Fruit fly (Drosophila melanogaster) whole organism, embryonic: ENCODE results near the gene Sytbeta.

Experiments used
- B-H2 ChIP-seq: fragments of 200-800 bp; sonication (Bioruptor generic); optimal IDR thresholded peaks from 2 replicates; lab custom pipeline; 2018; ENCODE audit warnings: missing biosample characterization, mild to moderate bottlenecking, missing genetic modification characterization
- Bgb ChIP-seq: fragments of 200-800 bp; sonication (Bioruptor generic); IDR thresholded peaks from 2 replicates; pipeline ENCODE4 v1.3.6; 2022; ENCODE audit warnings: missing biosample characterization, missing genetic modification characterization; ENCODE audit not compliant: partially characterized antibody
- CG10565 ChIP-seq: fragments of 200-800 bp; sonication (Bioruptor generic); optimal IDR thresholded peaks from 3 replicates; lab custom pipeline; 2016; ENCODE audit warnings: missing biosample characterization, mild to moderate bottlenecking, missing genetic modification characterization
- CG11560 ChIP-seq: fragments of 200-800 bp; sonication (Bioruptor generic); IDR thresholded peaks from 3 replicates; pipeline ENCODE4 v1.3.6; 2022; ENCODE audit warnings: missing biosample characterization, missing genetic modification characterization
- CG11696 ChIP-seq: fragments of 200-800 bp; sonication (Bioruptor generic); IDR thresholded peaks from 2 replicates; pipeline ENCODE4 v1.3.6; 2022; ENCODE audit warnings: missing biosample characterization, missing genetic modification characterization
- CG12659 ChIP-seq: fragments of 200-800 bp; sonication (Bioruptor generic); optimal IDR thresholded peaks from 3 replicates; lab custom pipeline; 2017; ENCODE audit warnings: mild to moderate bottlenecking, missing biosample characterization, missing genetic modification reagents, missing genetic modification characterization
- CG14860 ChIP-seq: fragments of 200-800 bp; sonication (Bioruptor generic); IDR thresholded peaks from 3 replicates; pipeline ENCODE4 v1.3.6; 2022; ENCODE audit warnings: missing biosample characterization, missing genetic modification characterization; ENCODE audit not compliant: partially characterized antibody
- CG17612 ChIP-seq: fragments of 200-800 bp; sonication (Bioruptor generic); IDR thresholded peaks from 2 replicates; pipeline ENCODE4 v1.3.6; 2022; ENCODE audit warnings: missing biosample characterization, missing genetic modification characterization
- CG1832 ChIP-seq: fragments of 200-800 bp; sonication (Bioruptor generic); optimal IDR thresholded peaks from 2 replicates; lab custom pipeline; 2017; ENCODE audit warnings: missing biosample characterization, mild to moderate bottlenecking, missing genetic modification characterization, inconsistent platforms
- CG2678 ChIP-seq: fragments of 200-800 bp; sonication (Bioruptor generic); optimal IDR thresholded peaks from 3 replicates; lab custom pipeline; 2019; ENCODE audit warnings: missing biosample characterization, mild to moderate bottlenecking, missing genetic modification characterization, moderate library complexity
- CG32772 ChIP-seq: fragments of 200-800 bp; sonication (Bioruptor generic); IDR thresholded peaks from 2 replicates; pipeline ENCODE4 v1.3.6; 2022; ENCODE audit warnings: missing biosample characterization, missing genetic modification characterization
- CG34376 ChIP-seq: fragments of 200-800 bp; sonication (Bioruptor generic); optimal IDR thresholded peaks from 2 replicates; lab custom pipeline; 2018; ENCODE audit warnings: missing biosample characterization, mild to moderate bottlenecking, missing genetic modification characterization
- CG4360 ChIP-seq: fragments of 200-800 bp; sonication (Bioruptor generic); IDR thresholded peaks from 2 replicates; pipeline ENCODE4 v1.3.6; 2022; ENCODE audit warnings: missing biosample characterization, missing genetic modification characterization
- CG4404 ChIP-seq: fragments of 200-800 bp; sonication (Bioruptor generic); IDR thresholded peaks from 2 replicates; pipeline ENCODE4 v1.3.6; 2022; ENCODE audit warnings: missing biosample characterization, missing genetic modification characterization
- CG6683 ChIP-seq: fragments of 200-800 bp; sonication (Bioruptor generic); optimal IDR thresholded peaks from 2 replicates; lab custom pipeline; 2017; ENCODE audit warnings: missing biosample characterization, mild to moderate bottlenecking, missing genetic modification characterization, missing genetic modification reagents
- CG7271 ChIP-seq: fragments of 200-800 bp; sonication (Bioruptor generic); optimal IDR thresholded peaks from 2 replicates; lab custom pipeline; 2018; ENCODE audit warnings: missing biosample characterization, mild to moderate bottlenecking, missing genetic modification characterization, moderate library complexity
- CG7786 ChIP-seq: fragments of 200-800 bp; sonication (Bioruptor generic); optimal IDR thresholded peaks from 2 replicates; lab custom pipeline; 2016; ENCODE audit warnings: missing biosample characterization, missing genetic modification characterization
- CG8290 ChIP-seq, 3 experiments: fragments of 200-800 bp; sonication (Bioruptor generic); optimal IDR thresholded peaks; 2 replicates each; lab custom pipeline; 2016 to 2019; ENCODE audit warnings: missing biosample characterization in 3 of 3, missing genetic modification characterization in 3 of 3, mild to moderate bottlenecking in 2 of 3, moderate library complexity in 1 of 3
- CG9876 ChIP-seq: fragments of 200-800 bp; sonication (Bioruptor generic); optimal IDR thresholded peaks from 2 replicates; lab custom pipeline; 2016; ENCODE audit warnings: missing biosample characterization, missing genetic modification characterization
- Camta ChIP-seq: fragments of 200-800 bp; sonication (Bioruptor generic); optimal IDR thresholded peaks from 2 replicates; lab custom pipeline; 2016; ENCODE audit warnings: missing biosample characterization, missing genetic modification characterization
- D19A ChIP-seq: fragments of 200-800 bp; optimal IDR thresholded peaks from 3 replicates; lab custom pipeline; 2019; ENCODE audit warnings: missing biosample characterization, mild to moderate bottlenecking, missing genetic modification characterization, moderate library complexity
- ERR ChIP-seq: fragments of 200-800 bp; sonication (Bioruptor generic); optimal IDR thresholded peaks from 2 replicates; lab custom pipeline; 2016; ENCODE audit warnings: missing biosample characterization, missing genetic modification characterization
- HmgD ChIP-seq: fragments of 200-800 bp; sonication (Bioruptor generic); optimal IDR thresholded peaks from 3 replicates; lab custom pipeline; 2016; ENCODE audit warnings: missing biosample characterization, missing genetic modification characterization
- Med ChIP-seq: fragments of 200-800 bp; sonication (Bioruptor generic); peaks from one replicate; lab custom pipeline; 2016; ENCODE audit warnings: missing biosample characterization, missing genetic modification characterization, mild to moderate bottlenecking, inconsistent platforms, moderate library complexity
- NFAT ChIP-seq: fragments of 200-800 bp; sonication (Bioruptor generic); IDR thresholded peaks from 2 replicates; pipeline ENCODE4 v1.3.6; 2022; ENCODE audit warnings: missing biosample characterization, missing genetic modification characterization
- Neu2 ChIP-seq: fragments of 200-800 bp; sonication (Bioruptor generic); optimal IDR thresholded peaks from 3 replicates; lab custom pipeline; 2016; ENCODE audit warnings: missing biosample characterization, missing genetic modification characterization, borderline replicate concordance
- PHDP ChIP-seq: fragments of 200-800 bp; sonication (Bioruptor generic); optimal IDR thresholded peaks from 3 replicates; lab custom pipeline; 2018; ENCODE audit warnings: missing biosample characterization, mild to moderate bottlenecking, missing genetic modification characterization, moderate library complexity
- Ptx1 ChIP-seq: fragments of 200-800 bp; sonication (Bioruptor generic); IDR thresholded peaks from 2 replicates; pipeline ENCODE4 v1.3.6; 2022; ENCODE audit warnings: missing biosample characterization, missing genetic modification characterization
- Sin3A ChIP-seq: fragments of >200 bp; optimal IDR thresholded peaks from 2 replicates; lab custom pipeline; 2018
- Trl ChIP-seq, 3 experiments: fragments of >200 bp in 2 of 3; fragments of 200-800 bp in 1 of 3; sonication (Bioruptor generic) in 1 of 3; optimal IDR thresholded peaks; 2 replicates in 1 of 3; 3 replicates in 2 of 3; lab custom pipeline; 2016 to 2017; ENCODE audit warnings: missing biosample characterization in 1 of 3, missing genetic modification characterization in 1 of 3
- Vsx1 ChIP-seq: fragments of 200-800 bp; sonication (Bioruptor generic); optimal IDR thresholded peaks from 2 replicates; lab custom pipeline; 2017; ENCODE audit warnings: missing biosample characterization, mild to moderate bottlenecking, missing genetic modification characterization, missing genetic modification reagents
- cad ChIP-seq: fragments of >200 bp; optimal IDR thresholded peaks from 2 replicates; lab custom pipeline; 2017; ENCODE audit warnings: missing biosample characterization, missing genetic modification characterization
- danr ChIP-seq: fragments of 200-800 bp; sonication (Bioruptor generic); IDR thresholded peaks from 2 replicates; pipeline ENCODE4 v1.3.6; 2022; ENCODE audit warnings: missing biosample characterization, missing genetic modification characterization
- dpn ChIP-seq, 2 experiments: fragments of 200-800 bp; sonication (Bioruptor generic); optimal IDR thresholded peaks; 3 replicates each; lab custom pipeline; 2016; ENCODE audit warnings: missing biosample characterization in 2 of 2, missing genetic modification characterization in 2 of 2
- ewg ChIP-seq: fragments of 200-800 bp; sonication (Bioruptor generic); optimal IDR thresholded peaks from 3 replicates; lab custom pipeline; 2017; ENCODE audit warnings: mild to moderate bottlenecking, missing biosample characterization, missing genetic modification reagents, missing genetic modification characterization
- fd64A ChIP-seq: fragments of 200-800 bp; sonication (Bioruptor generic); optimal IDR thresholded peaks from 3 replicates; lab custom pipeline; 2018; ENCODE audit warnings: missing biosample characterization, mild to moderate bottlenecking, missing genetic modification characterization
- grn ChIP-seq: fragments of 200-800 bp; sonication (Bioruptor generic); optimal IDR thresholded peaks from 3 replicates; lab custom pipeline; 2017; ENCODE audit warnings: missing biosample characterization, missing genetic modification characterization
- gsb ChIP-seq: fragments of 200-800 bp; sonication (Bioruptor generic); IDR thresholded peaks from 2 replicates; pipeline ENCODE4 v1.3.6; 2022; ENCODE audit warnings: missing biosample characterization, missing genetic modification characterization
- kay ChIP-seq: fragments of 200-800 bp; sonication (Bioruptor generic); optimal IDR thresholded peaks from 2 replicates; lab custom pipeline; 2016; ENCODE audit warnings: missing biosample characterization, missing genetic modification characterization
- kni ChIP-seq: fragments of 200-800 bp; sonication (Bioruptor generic); optimal IDR thresholded peaks from 3 replicates; lab custom pipeline; 2017; ENCODE audit warnings: mild to moderate bottlenecking, missing biosample characterization, missing genetic modification reagents, missing genetic modification characterization
- lmd ChIP-seq: fragments of 200-800 bp; sonication (Bioruptor generic); IDR thresholded peaks from 2 replicates; pipeline ENCODE4 v1.3.6; 2022; ENCODE audit warnings: missing biosample characterization, missing genetic modification characterization
- oc ChIP-seq: fragments of 200-800 bp; sonication (Bioruptor generic); optimal IDR thresholded peaks from 2 replicates; lab custom pipeline; 2018; ENCODE audit warnings: missing biosample characterization, mild to moderate bottlenecking, missing genetic modification characterization, moderate library complexity
- pfk ChIP-seq: fragments of 200-800 bp; sonication (Bioruptor generic); optimal IDR thresholded peaks from 2 replicates; lab custom pipeline; 2018; ENCODE audit warnings: missing biosample characterization, mild to moderate bottlenecking, missing genetic modification characterization, moderate library complexity
- pros ChIP-seq: fragments of 200-800 bp; sonication (Bioruptor generic); optimal IDR thresholded peaks from 3 replicates; lab custom pipeline; 2019; ENCODE audit warnings: missing biosample characterization, mild to moderate bottlenecking, missing genetic modification characterization, moderate library complexity
- pzg ChIP-seq: fragments of 200-800 bp; sonication (Bioruptor generic); optimal IDR thresholded peaks from 3 replicates; lab custom pipeline; 2018; ENCODE audit warnings: missing biosample characterization, mild to moderate bottlenecking, missing genetic modification characterization, moderate library complexity
- rib ChIP-seq: fragments of 200-800 bp; sonication (Bioruptor generic); IDR thresholded peaks from 2 replicates; pipeline ENCODE4 v1.3.6; 2022; ENCODE audit warnings: missing biosample characterization, missing genetic modification characterization
- schlank ChIP-seq: fragments of 200-800 bp; sonication (Bioruptor generic); optimal IDR thresholded peaks from 2 replicates; lab custom pipeline; 2018; ENCODE audit warnings: missing biosample characterization, mild to moderate bottlenecking, missing genetic modification characterization
- sens ChIP-seq: fragments of 200-800 bp; sonication (Bioruptor generic); peaks from one replicate; lab custom pipeline; 2016; ENCODE audit warnings: missing biosample characterization, missing genetic modification characterization
- slp2 ChIP-seq: fragments of 200-800 bp; sonication (Bioruptor generic); optimal IDR thresholded peaks from 2 replicates; lab custom pipeline; 2016; ENCODE audit warnings: missing biosample characterization, missing genetic modification characterization
- sug ChIP-seq: fragments of 200-800 bp; optimal IDR thresholded peaks from 2 replicates; lab custom pipeline; 2019; ENCODE audit warnings: missing biosample characterization, mild to moderate bottlenecking, missing genetic modification characterization, moderate library complexity
- wek ChIP-seq: fragments of 200-800 bp; sonication (Bioruptor generic); optimal IDR thresholded peaks from 3 replicates; lab custom pipeline; 2018; ENCODE audit warnings: missing biosample characterization, mild to moderate bottlenecking, missing genetic modification characterization, moderate library complexity
- wor ChIP-seq: fragments of 200-800 bp; sonication (Bioruptor generic); IDR thresholded peaks from 2 replicates; pipeline ENCODE4 v1.3.6; 2022; ENCODE audit warnings: missing biosample characterization, missing genetic modification characterization

Sytbeta gene

DNA sequence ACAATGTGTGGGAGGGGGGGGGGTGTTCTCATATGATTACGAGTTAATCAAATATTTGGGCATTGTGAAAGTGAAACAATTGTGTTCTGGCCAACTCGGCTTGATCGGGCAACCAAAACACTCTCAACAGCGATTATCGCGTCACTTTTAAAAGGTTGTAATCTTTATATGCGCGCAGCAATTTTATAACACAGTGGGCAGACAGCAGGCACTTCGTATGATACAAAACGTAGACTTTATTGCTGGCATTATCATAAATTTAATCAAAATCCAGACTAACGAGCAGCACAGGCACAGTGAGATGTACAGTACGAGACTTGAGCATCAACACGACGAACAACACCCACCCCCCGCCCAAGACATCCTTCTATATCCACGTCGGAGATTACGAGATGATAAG, 72.0 kb downstream of the Sytbeta start (continued):
- TF ChIP-seq pros (GFP tag; lab: Kevin White, UChicago) = no peak
- TF ChIP-seq B-H2 = peak; percentile 6
- TF ChIP-seq CG4404 = no peak
- no peak for TF ChIP-seq CG6683 (GFP tag; lab: Kevin White, UChicago)
- no peak for TF ChIP-seq schlank (tag; lab: Kevin White, UChicago)
- TF ChIP-seq CG32772 = no peak
- no peak for TF ChIP-seq Trl (optimal IDR thresholded peaks at IDR 0.05; lab: Kevin White, UChicago)
- TF ChIP-seq Trl (GFP tag; optimal IDR thresholded peaks at IDR 0.05; lab: Kevin White, UChicago) = no peak
- no peak for TF ChIP-seq CG7786 (GFP tag; lab: Kevin White, UChicago)
- TF ChIP-seq HmgD (GFP tag; lab: Kevin White, UChicago) = no peak
- TF ChIP-seq danr (GFP tag; lab: Robert Waterston, UW) = no peak
- TF ChIP-seq CG1832 (GFP tag; lab: Kevin White, UChicago) = no peak
- TF ChIP-seq CG8290 (GFP tag; optimal IDR thresholded peaks at IDR 0.05; lab: Kevin White, UChicago) = no peak
- no peak for TF ChIP-seq CG8290 (tag; optimal IDR thresholded peaks at IDR 0.05; lab: Kevin White, UChicago)
- TF ChIP-seq Sin3A (lab: Kevin White, UChicago) = no peak
- TF ChIP-seq lmd (GFP tag; lab: Robert Waterston, UW) = no peak
- TF ChIP-seq wek (GFP tag; lab: Kevin White, UChicago) = no peak
- no peak for TF ChIP-seq ERR
- TF ChIP-seq Vsx1 (GFP tag; lab: Kevin White, UChicago) = no peak
- TF ChIP-seq CG14860 (GFP tag; lab: Robert Waterston, UW) = no peak
- no peak for TF ChIP-seq CG11560 (tag; lab: Robert Waterston, UW)
- no peak for TF ChIP-seq wor (GFP tag; lab: Robert Waterston, UW)
- TF ChIP-seq CG17612 = no peak
- no peak for TF ChIP-seq sens (GFP tag; lab: Kevin White, UChicago)
- no peak for TF ChIP-seq dpn (GFP tag; optimal IDR thresholded peaks at IDR 0.05; lab: Kevin White, UChicago)
- no peak for TF ChIP-seq CG9876
- TF ChIP-seq Neu2 (GFP tag; lab: Kevin White, UChicago) = no peak
- no peak for TF ChIP-seq slp2 (GFP tag; lab: Kevin White, UChicago)
- no peak for TF ChIP-seq CG10565 (GFP tag; lab: Kevin White, UChicago)
- peak; percentile 16 for TF ChIP-seq fd64A (GFP tag; lab: Kevin White, UChicago)
- TF ChIP-seq CG2678 (tag; lab: Kevin White, UChicago) = peak; percentile 46
- TF ChIP-seq grn (GFP tag; lab: Kevin White, UChicago) = no peak
- no peak for TF ChIP-seq gsb (GFP tag; lab: Robert Waterston, UW)
- no peak for TF ChIP-seq cad (GFP tag; lab: Kevin White, UChicago)
- TF ChIP-seq CG4360 (GFP tag; lab: Robert Waterston, UW) = no peak
- no peak for TF ChIP-seq D19A
- no peak for TF ChIP-seq pfk (GFP tag; lab: Kevin White, UChicago)
- no peak for TF ChIP-seq CG7271
- no peak for TF ChIP-seq NFAT (GFP tag; lab: Robert Waterston, UW)
- TF ChIP-seq sug (tag; lab: Kevin White, UChicago) = peak; percentile 35
- TF ChIP-seq kay (GFP tag; lab: Kevin White, UChicago) = no peak
- TF ChIP-seq Ptx1 (GFP tag; lab: Robert Waterston, UW) = no peak
- no peak for TF ChIP-seq ewg
- peak; percentile 28 for TF ChIP-seq CG34376 (GFP tag; lab: Kevin White, UChicago)
- no peak for TF ChIP-seq Bgb
- TF ChIP-seq Camta (GFP tag; lab: Kevin White, UChicago) = no peak
- TF ChIP-seq kni (GFP tag; lab: Kevin White, UChicago) = no peak
- peak; percentile 34 for TF ChIP-seq PHDP
- TF ChIP-seq CG12659 (GFP tag; lab: Kevin White, UChicago) = no peak
- TF ChIP-seq Med (GFP tag; lab: Kevin White, UChicago) = peak; percentile 57
- no peak for TF ChIP-seq pzg
- no peak for TF ChIP-seq oc (tag; lab: Kevin White, UChicago)
- TF ChIP-seq rib = no peak
- no peak for TF ChIP-seq CG11696 (GFP tag; lab: Robert Waterston, UW)
